Worm (Caenorhabditis elegans) whole organism, L4/young adult: ENCODE data around the gene C32H11.3.

Source experiments
- W03F9.2 ChIP-seq: fragments of 150-350 bp; optimal IDR thresholded peaks from 2 replicates; lab custom pipeline; 2014; ENCODE audit warnings: missing biosample characterization, missing genetic modification characterization
- dao-5 ChIP-seq: sonication (generic microtip); optimal IDR thresholded peaks from 2 replicates; lab custom pipeline; 2016; ENCODE audit warnings: missing genotype, missing genetic modification characterization, moderate library complexity, missing compliant biosample characterization
- him-1 ChIP-seq: sonication (generic microtip); optimal IDR thresholded peaks from 2 replicates; lab custom pipeline; 2016; ENCODE audit warnings: missing genotype, missing genetic modification reagents, missing genetic modification characterization, missing compliant biosample characterization

Gene C32H11.3

DNA sequence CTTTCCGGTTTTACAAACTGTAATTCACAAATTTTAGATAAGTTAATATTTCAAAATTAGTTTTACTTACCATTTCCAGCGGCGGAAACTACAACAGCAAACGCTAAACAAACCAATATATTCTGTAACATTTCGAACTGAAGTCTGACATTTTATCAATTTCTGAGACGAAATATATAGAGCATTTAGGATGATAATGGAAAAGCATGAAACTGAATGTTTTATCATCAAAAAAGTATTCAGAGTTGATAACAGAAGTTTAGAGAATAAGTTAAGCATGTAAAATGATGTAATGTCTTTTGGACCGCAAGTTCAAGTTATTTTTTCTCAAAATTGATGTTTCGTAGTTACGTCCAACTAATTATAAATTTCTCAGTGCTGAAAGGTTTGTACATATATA lies 50.8 kb downstream of the C32H11.3 start, which contains the start of gene F55G11.2:
Gene F55G11.2 (minus strand): TSS at position 149 of the 400 bp plus-strand sequence.
- no peak for TF ChIP-seq him-1
- no peak for TF ChIP-seq W03F9.2 (tag; lab: Kevin White, UChicago)
- TF ChIP-seq dao-5: no peak
